Fruit fly (Drosophila melanogaster) whole organism, embryonic: Measurements from ENCODE around the gene CG43175.
A peak's percentile ranks its signal among the peaks of the same experiment; 100 is the strongest.

ENCODE experiments used
- BtbVII ChIP-seq: fragments of 200-800 bp; sonication (Bioruptor generic); optimal IDR thresholded peaks from 3 replicates; lab custom pipeline; 2017; ENCODE audit warnings: missing biosample characterization, mild to moderate bottlenecking, missing genetic modification characterization
- CG10959 ChIP-seq: fragments of 200-800 bp; sonication (Bioruptor generic); IDR thresholded peaks from 2 replicates; pipeline ENCODE4 v1.3.6; 2022; ENCODE audit warnings: missing biosample characterization, missing genetic modification characterization
- CG11085 ChIP-seq: fragments of 200-800 bp; sonication (Bioruptor generic); IDR thresholded peaks from 2 replicates; pipeline ENCODE4 v1.3.6; 2022; ENCODE audit warnings: missing biosample characterization, missing genetic modification characterization
- CG11093 ChIP-seq: fragments of 200-800 bp; sonication (Bioruptor generic); IDR thresholded peaks from 3 replicates; pipeline ENCODE4 v1.3.6; 2022; ENCODE audit warnings: missing biosample characterization, missing genetic modification characterization
- CG11696 ChIP-seq: fragments of 200-800 bp; sonication (Bioruptor generic); IDR thresholded peaks from 2 replicates; pipeline ENCODE4 v1.3.6; 2022; ENCODE audit warnings: missing biosample characterization, missing genetic modification characterization
- CG12659 ChIP-seq: fragments of 200-800 bp; sonication (Bioruptor generic); optimal IDR thresholded peaks from 3 replicates; lab custom pipeline; 2017; ENCODE audit warnings: mild to moderate bottlenecking, missing biosample characterization, missing genetic modification reagents, missing genetic modification characterization
- CG12744 ChIP-seq: fragments of 200-800 bp; sonication (Bioruptor generic); optimal IDR thresholded peaks from 2 replicates; lab custom pipeline; 2016; ENCODE audit warnings: missing biosample characterization, missing genetic modification characterization
- CG13624 ChIP-seq: fragments of 200-800 bp; sonication (Bioruptor generic); optimal IDR thresholded peaks from 2 replicates; lab custom pipeline; 2016; ENCODE audit warnings: missing biosample characterization, missing genetic modification characterization
- CG15073 ChIP-seq: fragments of 200-800 bp; sonication (Bioruptor generic); optimal IDR thresholded peaks from 2 replicates; lab custom pipeline; 2016; ENCODE audit warnings: missing biosample characterization, missing genetic modification characterization
- CG16779 ChIP-seq: fragments of 200-800 bp; sonication (Bioruptor generic); IDR thresholded peaks from 2 replicates; pipeline ENCODE4 v1.3.6; 2022; ENCODE audit warnings: missing biosample characterization, missing genetic modification characterization
- CG17359 ChIP-seq: fragments of 200-800 bp; sonication (Bioruptor generic); optimal IDR thresholded peaks from 3 replicates; lab custom pipeline; 2018; ENCODE audit warnings: missing biosample characterization, mild to moderate bottlenecking, missing genetic modification characterization, moderate library complexity
- CG17568 ChIP-seq: fragments of 200-800 bp; sonication (Bioruptor generic); optimal IDR thresholded peaks from 2 replicates; lab custom pipeline; 2018; ENCODE audit warnings: missing biosample characterization, mild to moderate bottlenecking, missing genetic modification characterization, moderate library complexity
- CG2678 ChIP-seq: fragments of 200-800 bp; sonication (Bioruptor generic); optimal IDR thresholded peaks from 3 replicates; lab custom pipeline; 2019; ENCODE audit warnings: missing biosample characterization, mild to moderate bottlenecking, missing genetic modification characterization, moderate library complexity
- CG32772 ChIP-seq: fragments of 200-800 bp; sonication (Bioruptor generic); IDR thresholded peaks from 2 replicates; pipeline ENCODE4 v1.3.6; 2022; ENCODE audit warnings: missing biosample characterization, missing genetic modification characterization
- CG3281 ChIP-seq: fragments of 200-800 bp; sonication (Bioruptor generic); optimal IDR thresholded peaks from 3 replicates; lab custom pipeline; 2017; ENCODE audit warnings: missing biosample characterization, mild to moderate bottlenecking, missing genetic modification characterization
- CG33557 ChIP-seq: fragments of 200-800 bp; sonication (Bioruptor generic); optimal IDR thresholded peaks from 2 replicates; lab custom pipeline; 2019; ENCODE audit warnings: missing biosample characterization, mild to moderate bottlenecking, missing genetic modification characterization, moderate library complexity
- CG34422 ChIP-seq: fragments of 200-800 bp; sonication (Bioruptor generic); IDR thresholded peaks from 3 replicates; pipeline ENCODE4 v1.3.6; 2022; ENCODE audit warnings: missing biosample characterization, missing genetic modification characterization
- CG3726 ChIP-seq: fragments of 200-800 bp; sonication (Bioruptor generic); IDR thresholded peaks from 3 replicates; pipeline ENCODE4, ENCODE4 v1.3.6; 2022; ENCODE audit warnings: missing biosample characterization, missing genetic modification characterization
- CG4404 ChIP-seq: fragments of 200-800 bp; sonication (Bioruptor generic); IDR thresholded peaks from 2 replicates; pipeline ENCODE4 v1.3.6; 2022; ENCODE audit warnings: missing biosample characterization, missing genetic modification characterization
- CG5245 ChIP-seq: fragments of 200-800 bp; sonication (Bioruptor generic); optimal IDR thresholded peaks from 3 replicates; lab custom pipeline; 2016; ENCODE audit warnings: missing biosample characterization, missing genetic modification characterization
- CG6791 ChIP-seq: fragments of 200-800 bp; sonication (Bioruptor generic); IDR thresholded peaks from 3 replicates; pipeline ENCODE4 v1.3.6; 2022; ENCODE audit warnings: missing biosample characterization, missing genetic modification characterization; ENCODE audit not compliant: partially characterized antibody
- CG7786 ChIP-seq: fragments of 200-800 bp; sonication (Bioruptor generic); optimal IDR thresholded peaks from 2 replicates; lab custom pipeline; 2016; ENCODE audit warnings: missing biosample characterization, missing genetic modification characterization
- CG8765 ChIP-seq: fragments of 200-800 bp; sonication (Bioruptor generic); IDR thresholded peaks from 2 replicates; pipeline ENCODE4 v1.3.6; 2022; ENCODE audit warnings: missing biosample characterization, missing genetic modification characterization
- CG9437 ChIP-seq: fragments of 200-800 bp; sonication (Bioruptor generic); optimal IDR thresholded peaks from 2 replicates; lab custom pipeline; 2018; ENCODE audit warnings: missing biosample characterization, mild to moderate bottlenecking, missing genetic modification characterization
- Ets65A ChIP-seq: fragments of 200-800 bp; sonication (Bioruptor generic); peaks from one replicate; lab custom pipeline; 2016; ENCODE audit warnings: missing biosample characterization, missing genetic modification characterization
- Hey ChIP-seq: fragments of 200-800 bp; sonication (Bioruptor generic); optimal IDR thresholded peaks from 3 replicates; lab custom pipeline; 2018; ENCODE audit warnings: missing biosample characterization, mild to moderate bottlenecking, missing genetic modification characterization
- MBD-R2 ChIP-seq: fragments of 200-800 bp; sonication (Bioruptor generic); IDR thresholded peaks from 2 replicates; pipeline ENCODE4 v1.3.6; 2022; ENCODE audit warnings: missing biosample characterization, missing genetic modification characterization
- Med ChIP-seq: fragments of 200-800 bp; sonication (Bioruptor generic); peaks from one replicate; lab custom pipeline; 2016; ENCODE audit warnings: missing biosample characterization, missing genetic modification characterization, mild to moderate bottlenecking, inconsistent platforms, moderate library complexity
- Mes4 ChIP-seq: fragments of 200-800 bp; sonication (Bioruptor generic); optimal IDR thresholded peaks from 2 replicates; lab custom pipeline; 2016; ENCODE audit warnings: missing biosample characterization, missing genetic modification characterization
- Pdp1 ChIP-seq, 2 experiments: fragments of 200-800 bp; sonication (Bioruptor generic); optimal IDR thresholded peaks; 3 replicates each; lab custom pipeline; 2016; ENCODE audit warnings: missing biosample characterization in 2 of 2, missing genetic modification characterization in 2 of 2, mild to moderate bottlenecking in 1 of 2, moderate library complexity in 1 of 2
- Spps ChIP-seq: fragments of 200-800 bp; sonication (Bioruptor generic); optimal IDR thresholded peaks from 2 replicates; lab custom pipeline; 2018; ENCODE audit warnings: missing biosample characterization, mild to moderate bottlenecking, missing genetic modification characterization
- Sry-β ChIP-seq: fragments of 200-800 bp; sonication (Bioruptor generic); optimal IDR thresholded peaks from 2 replicates; lab custom pipeline; 2018; ENCODE audit warnings: missing biosample characterization, mild to moderate bottlenecking, missing genetic modification characterization, moderate library complexity
- Trl ChIP-seq, 3 experiments: fragments of >200 bp in 2 of 3; fragments of 200-800 bp in 1 of 3; sonication (Bioruptor generic) in 1 of 3; optimal IDR thresholded peaks; 2 replicates in 1 of 3; 3 replicates in 2 of 3; lab custom pipeline; 2016 to 2017; ENCODE audit warnings: missing biosample characterization in 1 of 3, missing genetic modification characterization in 1 of 3
- az2 ChIP-seq: fragments of 200-800 bp; sonication (Bioruptor generic); optimal IDR thresholded peaks from 3 replicates; lab custom pipeline; 2016; ENCODE audit warnings: missing biosample characterization, missing genetic modification characterization
- bsh ChIP-seq, 2 experiments: fragments of 200-800 bp; sonication (Bioruptor generic); optimal IDR thresholded peaks; 2 replicates each; lab custom pipeline; 2017 to 2018; ENCODE audit warnings: mild to moderate bottlenecking in 2 of 2, missing biosample characterization in 2 of 2, missing genetic modification characterization in 2 of 2, moderate library complexity in 1 of 2
- chif ChIP-seq, 2 experiments: fragments of 200-800 bp; sonication (Bioruptor generic); optimal IDR thresholded peaks; 3 replicates each; lab custom pipeline; 2016; ENCODE audit warnings: missing biosample characterization in 2 of 2, missing genetic modification characterization in 2 of 2
- croc ChIP-seq: fragments of 200-800 bp; sonication (Bioruptor generic); conservative IDR thresholded peaks from 3 replicates; pipeline ENCODE4 v1.3.6; 2022; ENCODE audit warnings: missing biosample characterization, missing genetic modification characterization
- cwo ChIP-seq: fragments of 200-800 bp; sonication (Bioruptor generic); optimal IDR thresholded peaks from 3 replicates; lab custom pipeline; 2017; ENCODE audit warnings: missing biosample characterization, missing genetic modification characterization, mild to moderate bottlenecking, moderate library complexity, missing genetic modification reagents
- hkb ChIP-seq, 2 experiments: fragments of 200-800 bp in 1 of 2; fragments of >200 bp in 1 of 2; sonication (Bioruptor generic) in 1 of 2; IDR thresholded peaks in 1 of 2; optimal IDR thresholded peaks in 1 of 2; 2 replicates each; pipeline versions ENCODE4 v1.3.6 to Lab custom; 2017 to 2022; ENCODE audit warnings: missing biosample characterization in 1 of 2, missing genetic modification characterization in 1 of 2
- mam ChIP-seq: fragments of 200-800 bp; sonication (Bioruptor generic); optimal IDR thresholded peaks from 3 replicates; lab custom pipeline; 2016; ENCODE audit warnings: missing biosample characterization, missing genetic modification characterization
- otp ChIP-seq: fragments of 200-800 bp; sonication (Bioruptor generic); IDR thresholded peaks from 3 replicates; pipeline ENCODE4, ENCODE4 v1.3.6; 2022; ENCODE audit warnings: missing biosample characterization, missing genetic modification characterization
- p53 ChIP-seq: fragments of 200-800 bp; sonication (Bioruptor generic); optimal IDR thresholded peaks from 2 replicates; lab custom pipeline; 2016; ENCODE audit warnings: missing biosample characterization, missing genetic modification characterization
- psq ChIP-seq: fragments of 200-800 bp; sonication (Bioruptor generic); optimal IDR thresholded peaks from 2 replicates; lab custom pipeline; 2017; ENCODE audit warnings: missing biosample characterization, missing genetic modification characterization
- pzg ChIP-seq: fragments of 200-800 bp; sonication (Bioruptor generic); optimal IDR thresholded peaks from 3 replicates; lab custom pipeline; 2018; ENCODE audit warnings: missing biosample characterization, mild to moderate bottlenecking, missing genetic modification characterization, moderate library complexity
- ro ChIP-seq: fragments of 200-800 bp; sonication (Bioruptor generic); IDR thresholded peaks from 2 replicates; pipeline ENCODE4 v1.3.6; 2022; ENCODE audit warnings: missing biosample characterization, missing genetic modification characterization
- schlank ChIP-seq: fragments of 200-800 bp; sonication (Bioruptor generic); optimal IDR thresholded peaks from 2 replicates; lab custom pipeline; 2018; ENCODE audit warnings: missing biosample characterization, mild to moderate bottlenecking, missing genetic modification characterization
- shn ChIP-seq: fragments of 200-800 bp; sonication (Bioruptor generic); optimal IDR thresholded peaks from 3 replicates; lab custom pipeline; 2016; ENCODE audit warnings: missing biosample characterization, missing genetic modification characterization
- sob ChIP-seq: fragments of 200-800 bp; sonication (Bioruptor generic); IDR thresholded peaks from 2 replicates; pipeline ENCODE4 v1.3.6; 2022; ENCODE audit warnings: missing biosample characterization, missing genetic modification characterization
- tio ChIP-seq: fragments of 200-800 bp; sonication (Bioruptor generic); optimal IDR thresholded peaks from 2 replicates; lab custom pipeline; 2017; ENCODE audit warnings: missing biosample characterization, missing genetic modification characterization, inconsistent platforms
- z ChIP-seq: fragments of 200-800 bp; sonication (Bioruptor generic); IDR thresholded peaks from 3 replicates; pipeline ENCODE4 v1.3.6; 2022; ENCODE audit warnings: missing biosample characterization, missing genetic modification characterization
- zen ChIP-seq: fragments of 200-800 bp; sonication (Bioruptor generic); optimal IDR thresholded peaks from 3 replicates; lab custom pipeline; 2018; ENCODE audit warnings: missing biosample characterization, mild to moderate bottlenecking, missing genetic modification characterization, moderate library complexity

The CG43175 gene

dm6 chr3R:17605872-17606271 lies 24.6 kb upstream of the CG43175 start, which contains the start of gene sll (continued):
- TF ChIP-seq hkb (optimal IDR thresholded peaks at IDR 0.05; lab: Kevin White, UChicago) (no peak), hkb (GFP tag; IDR thresholded peaks at IDR 0.05; lab: Robert Waterston, UW) (no peak), Trl (optimal IDR thresholded peaks at IDR 0.05; lab: Kevin White, UChicago) (no peak), Trl (GFP tag; optimal IDR thresholded peaks at IDR 0.05; lab: Kevin White, UChicago) (no peak), pzg (GFP tag; lab: Kevin White, UChicago) (peak; percentile 40), bsh (GFP tag; optimal IDR thresholded peaks at IDR 0.05; lab: Kevin White, UChicago) (no peak), CG13624 (GFP tag; lab: Kevin White, UChicago) (no peak), CG17568 (GFP tag; lab: Kevin White, UChicago) (no peak), croc (no peak), Med (peak; percentile 75), psq (GFP tag; lab: Kevin White, UChicago) (no peak), CG6791 (GFP tag; lab: Robert Waterston, UW) (peak; percentile 51; the same call in 1 of the 3 replicates), CG32772 (GFP tag; lab: Robert Waterston, UW) (no peak), p53 (GFP tag; lab: Kevin White, UChicago) (no peak), CG5245 (GFP tag; lab: Kevin White, UChicago) (no peak), sob (no peak), Sry-β (GFP tag; lab: Kevin White, UChicago) (no peak), Pdp1 (GFP tag; optimal IDR thresholded peaks at IDR 0.05; lab: Kevin White, UChicago) (peak in 1 of 2 experiments; percentile 61), Mes4 (no peak), CG7786 (no peak), CG17359 (tag; lab: Kevin White, UChicago) (no peak), Ets65A (GFP tag; lab: Kevin White, UChicago) (no peak), az2 (GFP tag; lab: Kevin White, UChicago) (no peak), schlank (no peak), CG3726 (GFP tag; lab: Robert Waterston, UW) (no peak), MBD-R2 (peak; percentile 59), CG8765 (GFP tag; lab: Robert Waterston, UW) (no peak), Spps (no peak), CG11696 (no peak), chif (GFP tag; optimal IDR thresholded peaks at IDR 0.05; lab: Kevin White, UChicago) (no peak), tio (GFP tag; lab: Kevin White, UChicago) (no peak), Hey (tag; lab: Kevin White, UChicago) (no peak), mam (no peak), CG4404 (GFP tag; lab: Robert Waterston, UW) (no peak), shn (GFP tag; lab: Kevin White, UChicago) (no peak), CG11093 (GFP tag; lab: Robert Waterston, UW) (no peak), CG10959 (GFP tag; lab: Robert Waterston, UW) (no peak), CG9437 (GFP tag; lab: Kevin White, UChicago) (peak; percentile 51), CG3281 (GFP tag; lab: Kevin White, UChicago) (no peak), cwo (GFP tag; lab: Kevin White, UChicago) (no peak), CG33557 (GFP tag; lab: Kevin White, UChicago) (no peak), CG2678 (peak; percentile 14), ro (GFP tag; lab: Robert Waterston, UW) (no peak), CG16779 (GFP tag; lab: Robert Waterston, UW) (no peak), CG11085 (GFP tag; lab: Robert Waterston, UW) (no peak), BtbVII (GFP tag; lab: Kevin White, UChicago) (no peak), CG12744 (GFP tag; lab: Kevin White, UChicago) (no peak), otp (GFP tag; lab: Robert Waterston, UW) (no peak), z (GFP tag; lab: Robert Waterston, UW) (no peak), zen (tag; lab: Kevin White, UChicago) (no peak), CG15073 (GFP tag; lab: Kevin White, UChicago) (no peak), CG12659 (GFP tag; lab: Kevin White, UChicago) (no peak), CG34422 (no peak; the same call in 2 of the 3 replicates)
